Worm (Caenorhabditis elegans) whole organism, mixed stage, embryonic: ENCODE measurements around the gene F26C11.4.

Source experiments
- ceh-83 ChIP-seq: fragments of 200-800 bp; sonication (Bioruptor generic); optimal IDR thresholded peaks from 2 replicates; lab custom pipeline; 2018; ENCODE audit warnings: mild to moderate bottlenecking, missing genetic modification characterization, missing compliant biosample characterization
- nhr-12 ChIP-seq: fragments of 150-350 bp; optimal IDR thresholded peaks from 2 replicates; lab custom pipeline; 2014; ENCODE audit warnings: missing biosample characterization, missing genetic modification characterization
- zip-8 ChIP-seq: fragments of 150-350 bp; optimal IDR thresholded peaks from 2 replicates; lab custom pipeline; 2014; ENCODE audit warnings: missing biosample characterization, missing genetic modification characterization

- no peak for TF ChIP-seq zip-8 (tag; lab: Kevin White, UChicago)
- TF ChIP-seq ceh-83 (GFP tag; lab: Kevin White, UChicago): no peak
- no peak for TF ChIP-seq nhr-12
These were observed 15.8 kb downstream of the F26C11.4 start, which contains the start of gene unc-4 for ce11 chrII:9900276-9900675.
